Fruit fly (Drosophila melanogaster) whole organism, embryonic: Measurements from ENCODE around the gene AP-1-2beta.

Experiments
- BEAF-32 ChIP-seq: fragments of 200-800 bp; sonication (Bioruptor generic); optimal IDR thresholded peaks from 3 replicates; lab custom pipeline; 2017; ENCODE audit warnings: missing biosample characterization, missing genetic modification characterization, mild to moderate bottlenecking, moderate library complexity, missing genetic modification reagents
- CG1024 ChIP-seq: fragments of 200-800 bp; sonication (Bioruptor generic); IDR thresholded peaks from 2 replicates; pipeline ENCODE4 v1.3.6; 2022; ENCODE audit warnings: missing biosample characterization, missing genetic modification characterization
- CG11560 ChIP-seq: fragments of 200-800 bp; sonication (Bioruptor generic); IDR thresholded peaks from 3 replicates; pipeline ENCODE4 v1.3.6; 2022; ENCODE audit warnings: missing biosample characterization, missing genetic modification characterization
- CG11723 ChIP-seq: fragments of 200-800 bp; sonication (Bioruptor generic); optimal IDR thresholded peaks from 2 replicates; lab custom pipeline; 2017; ENCODE audit warnings: missing biosample characterization, mild to moderate bottlenecking, missing genetic modification characterization
- CG12769 ChIP-seq: fragments of 200-800 bp; sonication (Bioruptor generic); optimal IDR thresholded peaks from 2 replicates; lab custom pipeline; 2019; ENCODE audit warnings: missing biosample characterization, mild to moderate bottlenecking, missing genetic modification characterization, moderate library complexity
- CG13894 ChIP-seq: fragments of 200-800 bp; sonication (Bioruptor generic); optimal IDR thresholded peaks from 3 replicates; lab custom pipeline; 2018; ENCODE audit warnings: missing biosample characterization, mild to moderate bottlenecking, missing genetic modification characterization, moderate library complexity
- CG14014 ChIP-seq: fragments of 200-800 bp; sonication (Bioruptor generic); IDR thresholded peaks from 2 replicates; pipeline ENCODE4 v1.3.6; 2022; ENCODE audit warnings: missing biosample characterization, missing genetic modification characterization
- CG15479 ChIP-seq: fragments of 200-800 bp; sonication (Bioruptor generic); optimal IDR thresholded peaks from 3 replicates; lab custom pipeline; 2019; ENCODE audit warnings: missing biosample characterization, mild to moderate bottlenecking, missing genetic modification characterization, moderate library complexity
- CG15514 ChIP-seq: fragments of 200-800 bp; sonication (Bioruptor generic); optimal IDR thresholded peaks from 3 replicates; lab custom pipeline; 2017; ENCODE audit warnings: missing biosample characterization, missing genetic modification characterization, mild to moderate bottlenecking, moderate library complexity, missing genetic modification reagents
- CG16815 ChIP-seq: fragments of 200-800 bp; sonication (Bioruptor generic); optimal IDR thresholded peaks from 3 replicates; lab custom pipeline; 2017; ENCODE audit warnings: missing biosample characterization, mild to moderate bottlenecking, missing genetic modification characterization
- CG18619 ChIP-seq: fragments of 200-800 bp; sonication (Bioruptor generic); optimal IDR thresholded peaks from 3 replicates; lab custom pipeline; 2017; ENCODE audit warnings: missing biosample characterization, mild to moderate bottlenecking, missing genetic modification characterization
- CG18764 ChIP-seq: fragments of 200-800 bp; sonication (Bioruptor generic); optimal IDR thresholded peaks from 3 replicates; lab custom pipeline; 2016; ENCODE audit warnings: missing biosample characterization, missing genetic modification characterization
- CG34376 ChIP-seq: fragments of 200-800 bp; sonication (Bioruptor generic); optimal IDR thresholded peaks from 2 replicates; lab custom pipeline; 2018; ENCODE audit warnings: missing biosample characterization, mild to moderate bottlenecking, missing genetic modification characterization
- CG4707 ChIP-seq: fragments of 200-800 bp; sonication (Bioruptor generic); optimal IDR thresholded peaks from 2 replicates; lab custom pipeline; 2018; ENCODE audit warnings: missing biosample characterization, mild to moderate bottlenecking, missing genetic modification characterization, moderate library complexity
- CG5180 ChIP-seq: fragments of 200-800 bp; sonication (Bioruptor generic); optimal IDR thresholded peaks from 3 replicates; lab custom pipeline; 2017; ENCODE audit warnings: missing biosample characterization, missing genetic modification characterization, mild to moderate bottlenecking, moderate library complexity, missing genetic modification reagents
- CG8089 ChIP-seq: fragments of 200-800 bp; sonication (Bioruptor generic); optimal IDR thresholded peaks from 3 replicates; lab custom pipeline; 2016; ENCODE audit warnings: missing biosample characterization, missing genetic modification characterization
- Dll ChIP-seq: fragments of 200-800 bp; sonication (Bioruptor generic); IDR thresholded peaks from 4 replicates; pipeline ENCODE4 v1.3.6; 2022; ENCODE audit warnings: missing biosample characterization, missing genetic modification characterization; ENCODE audit not compliant: partially characterized antibody
- Dref ChIP-seq: fragments of 200-800 bp; sonication (Bioruptor generic); IDR thresholded peaks from 2 replicates; pipeline ENCODE4 v1.3.6; 2022; ENCODE audit warnings: missing biosample characterization, missing genetic modification characterization
- Ets97D ChIP-seq: fragments of 200-800 bp; sonication (Bioruptor generic); optimal IDR thresholded peaks from 3 replicates; lab custom pipeline; 2016; ENCODE audit warnings: missing biosample characterization, missing genetic modification characterization
- Hmx ChIP-seq: fragments of 200-800 bp; sonication (Bioruptor generic); optimal IDR thresholded peaks from 2 replicates; lab custom pipeline; 2016; ENCODE audit warnings: missing biosample characterization, missing genetic modification characterization
- Hr3 ChIP-seq: fragments of 200-800 bp; sonication (Bioruptor generic); optimal IDR thresholded peaks from 3 replicates; lab custom pipeline; 2016; ENCODE audit warnings: missing biosample characterization, missing genetic modification characterization
- Lhr ChIP-seq: fragments of 200-800 bp; sonication (Bioruptor generic); optimal IDR thresholded peaks from 3 replicates; lab custom pipeline; 2017; ENCODE audit warnings: mild to moderate bottlenecking, missing biosample characterization, missing genetic modification reagents, missing genetic modification characterization
- Meics ChIP-seq: fragments of 200-800 bp; sonication (Bioruptor generic); optimal IDR thresholded peaks from 2 replicates; lab custom pipeline; 2017; ENCODE audit warnings: missing biosample characterization, mild to moderate bottlenecking, missing genetic modification characterization
- Myb ChIP-seq: fragments of 200-800 bp; sonication (Bioruptor generic); optimal IDR thresholded peaks from 2 replicates; lab custom pipeline; 2016; ENCODE audit warnings: missing biosample characterization, missing genetic modification characterization
- Stat92E ChIP-seq, 3 experiments: fragments of >200 bp in 2 of 3; fragments of 200-800 bp in 1 of 3; sonication (Bioruptor generic) in 1 of 3; optimal IDR thresholded peaks; 2 replicates each; lab custom pipeline; 2017 to 2019; ENCODE audit warnings: missing biosample characterization in 3 of 3, missing genetic modification characterization in 3 of 3, mild to moderate bottlenecking in 1 of 3, moderate library complexity in 1 of 3
- YL-1 ChIP-seq: fragments of 200-800 bp; sonication (Bioruptor generic); optimal IDR thresholded peaks from 3 replicates; lab custom pipeline; 2017; ENCODE audit warnings: missing biosample characterization, mild to moderate bottlenecking, missing genetic modification characterization
- ac ChIP-seq: fragments of 200-800 bp; sonication (Bioruptor generic); optimal IDR thresholded peaks from 3 replicates; lab custom pipeline; 2017; ENCODE audit warnings: missing biosample characterization, mild to moderate bottlenecking, missing genetic modification characterization
- aop ChIP-seq: fragments of 200-800 bp; sonication (Bioruptor generic); IDR thresholded peaks from 2 replicates; pipeline ENCODE4 v1.3.6; 2022; ENCODE audit warnings: missing biosample characterization, missing genetic modification characterization
- ash1 ChIP-seq: fragments of 200-800 bp; sonication (Bioruptor generic); optimal IDR thresholded peaks from 2 replicates; lab custom pipeline; 2018; ENCODE audit warnings: missing biosample characterization, mild to moderate bottlenecking, missing genetic modification characterization
- az2 ChIP-seq: fragments of 200-800 bp; sonication (Bioruptor generic); optimal IDR thresholded peaks from 3 replicates; lab custom pipeline; 2016; ENCODE audit warnings: missing biosample characterization, missing genetic modification characterization
- bigmax ChIP-seq: fragments of 200-800 bp; sonication (Bioruptor generic); optimal IDR thresholded peaks from 2 replicates; lab custom pipeline; 2018; ENCODE audit warnings: missing biosample characterization, mild to moderate bottlenecking, missing genetic modification characterization
- br ChIP-seq: fragments of >200 bp; optimal IDR thresholded peaks from 2 replicates; lab custom pipeline; 2017
- cg ChIP-seq: fragments of 200-800 bp; sonication (Bioruptor generic); optimal IDR thresholded peaks from 3 replicates; lab custom pipeline; 2019; ENCODE audit warnings: missing biosample characterization, mild to moderate bottlenecking, missing genetic modification characterization, moderate library complexity
- crol ChIP-seq: fragments of 200-800 bp; sonication (Bioruptor generic); IDR thresholded peaks from 2 replicates; pipeline ENCODE4 v1.3.6; 2022; ENCODE audit warnings: missing biosample characterization, missing genetic modification characterization
- dmrt11E ChIP-seq: fragments of 200-800 bp; sonication (Bioruptor generic); optimal IDR thresholded peaks from 3 replicates; lab custom pipeline; 2018; ENCODE audit warnings: missing biosample characterization, mild to moderate bottlenecking, missing genetic modification characterization, moderate library complexity
- esg ChIP-seq: fragments of 200-800 bp; sonication (Bioruptor generic); conservative IDR thresholded peaks from 2 replicates; pipeline ENCODE4 v1.3.6; 2022; ENCODE audit warnings: missing biosample characterization, missing genetic modification characterization
- gcm ChIP-seq: fragments of 200-800 bp; sonication (Bioruptor generic); optimal IDR thresholded peaks from 2 replicates; lab custom pipeline; 2019; ENCODE audit warnings: missing biosample characterization, mild to moderate bottlenecking, missing genetic modification characterization, moderate library complexity
- gsb ChIP-seq: fragments of 200-800 bp; sonication (Bioruptor generic); IDR thresholded peaks from 2 replicates; pipeline ENCODE4 v1.3.6; 2022; ENCODE audit warnings: missing biosample characterization, missing genetic modification characterization
- gsb-n ChIP-seq: fragments of 200-800 bp; sonication (Bioruptor generic); optimal IDR thresholded peaks from 3 replicates; lab custom pipeline; 2018; ENCODE audit warnings: missing biosample characterization, mild to moderate bottlenecking, missing genetic modification characterization
- ham ChIP-seq: fragments of 200-800 bp; sonication (Bioruptor generic); IDR thresholded peaks from 2 replicates; pipeline ENCODE4 v1.3.6; 2022; ENCODE audit warnings: missing biosample characterization, missing genetic modification characterization
- insv ChIP-seq, 2 experiments: fragments of 200-800 bp; sonication (Bioruptor generic); optimal IDR thresholded peaks; 3 replicates each; lab custom pipeline; 2016 to 2018; ENCODE audit warnings: missing biosample characterization in 2 of 2, missing genetic modification characterization in 2 of 2
- kah ChIP-seq: fragments of 200-800 bp; sonication (Bioruptor generic); optimal IDR thresholded peaks from 2 replicates; lab custom pipeline; 2018; ENCODE audit warnings: missing biosample characterization, mild to moderate bottlenecking, missing genetic modification characterization
- knrl ChIP-seq: fragments of 200-800 bp; sonication (Bioruptor generic); IDR thresholded peaks from 3 replicates; pipeline ENCODE4 v1.3.6; 2022; ENCODE audit warnings: missing biosample characterization, missing genetic modification characterization; ENCODE audit not compliant: partially characterized antibody
- luna ChIP-seq: fragments of 200-800 bp; sonication (Bioruptor generic); optimal IDR thresholded peaks from 2 replicates; lab custom pipeline; 2016; ENCODE audit warnings: missing biosample characterization, missing genetic modification characterization
- nerfin-2 ChIP-seq: fragments of 200-800 bp; sonication (Bioruptor generic); IDR thresholded peaks from 2 replicates; pipeline ENCODE4 v1.3.6; 2022; ENCODE audit warnings: missing biosample characterization, missing genetic modification characterization; ENCODE audit not compliant: partially characterized antibody
- so ChIP-seq: fragments of 200-800 bp; sonication (Bioruptor generic); IDR thresholded peaks from 3 replicates; pipeline ENCODE4 v1.3.6; 2022; ENCODE audit warnings: missing biosample characterization, missing genetic modification characterization
- sr ChIP-seq: fragments of 200-800 bp; sonication (Bioruptor generic); IDR thresholded peaks from 3 replicates; pipeline ENCODE4 v1.3.6; 2022; ENCODE audit warnings: missing biosample characterization, missing genetic modification characterization
- stwl ChIP-seq: fragments of 200-800 bp; sonication (Bioruptor generic); optimal IDR thresholded peaks from 3 replicates; lab custom pipeline; 2018; ENCODE audit warnings: missing biosample characterization, mild to moderate bottlenecking, missing genetic modification characterization, moderate library complexity
- sug ChIP-seq: fragments of 200-800 bp; optimal IDR thresholded peaks from 2 replicates; lab custom pipeline; 2019; ENCODE audit warnings: missing biosample characterization, mild to moderate bottlenecking, missing genetic modification characterization, moderate library complexity
- tx ChIP-seq: fragments of 200-800 bp; sonication (Bioruptor generic); optimal IDR thresholded peaks from 2 replicates; lab custom pipeline; 2016; ENCODE audit warnings: missing biosample characterization, missing genetic modification characterization

The AP-1-2beta gene

DNA sequence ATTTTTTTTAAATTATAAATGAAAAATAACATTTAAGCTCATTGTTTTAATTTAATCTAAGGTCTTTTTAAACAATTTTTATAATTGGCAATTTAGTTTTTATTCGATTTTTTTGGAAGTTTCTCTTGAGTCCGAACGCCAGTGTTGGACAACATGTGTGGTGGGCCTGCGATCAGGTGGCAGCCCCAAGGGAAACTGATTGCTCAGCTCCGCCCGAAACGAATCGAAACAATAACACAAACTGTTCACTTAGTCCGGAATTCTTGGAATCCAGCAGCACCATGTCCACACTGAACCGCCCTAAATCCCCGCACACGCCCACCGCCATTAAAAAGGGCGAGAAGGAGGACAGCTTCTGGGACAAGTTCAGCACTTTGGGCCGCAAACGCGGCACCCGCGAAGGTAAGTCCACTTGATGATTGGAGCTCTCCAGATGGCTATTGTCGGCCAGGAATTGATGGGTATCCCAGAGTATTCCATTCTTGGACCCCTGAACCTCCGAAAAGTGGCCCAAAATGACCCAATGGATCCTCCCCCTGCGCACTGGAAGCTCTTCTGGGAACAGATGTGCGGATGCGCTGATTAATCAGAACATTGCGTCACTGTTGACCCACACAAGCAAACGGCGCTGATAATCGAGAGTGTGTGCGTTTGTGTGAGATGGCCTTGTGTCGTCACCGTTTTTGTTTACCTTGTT is 15.3 kb downstream of the AP-1-2beta start, which contains the start of gene parvin (continued):
- TF ChIP-seq Hmx (GFP tag; lab: Kevin White, UChicago) (no peak), CG13894 (tag; lab: Kevin White, UChicago) (no peak), bigmax (GFP tag; lab: Kevin White, UChicago) (no peak), crol (GFP tag; lab: Robert Waterston, UW) (no peak), gsb (no peak), CG34376 (no peak), ac (GFP tag; lab: Kevin White, UChicago) (no peak), aop (GFP tag; lab: Robert Waterston, UW) (no peak), Lhr (GFP tag; lab: Kevin White, UChicago) (no peak), BEAF-32 (GFP tag; lab: Kevin White, UChicago) (peak; percentile 57), nerfin-2 (GFP tag; lab: Robert Waterston, UW) (no peak), Ets97D (peak; percentile 5), CG8089 (no peak), luna (no peak), Myb (GFP tag; lab: Kevin White, UChicago) (no peak), CG16815 (no peak), CG18764 (GFP tag; lab: Kevin White, UChicago) (no peak), dmrt11E (tag; lab: Kevin White, UChicago) (no peak), gsb-n (tag; lab: Kevin White, UChicago) (peak; percentile 51), CG1024 (GFP tag; lab: Robert Waterston, UW) (no peak), CG15514 (GFP tag; lab: Kevin White, UChicago) (peak; percentile 36), CG11723 (no peak), CG15479 (no peak), stwl (tag; lab: Kevin White, UChicago) (peak; percentile 22), Meics (GFP tag; lab: Kevin White, UChicago) (no peak), kah (GFP tag; lab: Kevin White, UChicago) (no peak), gcm (GFP tag; lab: Kevin White, UChicago) (no peak), Hr3 (no peak), CG12769 (tag; lab: Kevin White, UChicago) (peak; percentile 43), CG14014 (GFP tag; lab: Robert Waterston, UW) (no peak), sug (tag; lab: Kevin White, UChicago) (no peak), esg (GFP tag; lab: Robert Waterston, UW) (no peak), ash1 (no peak), CG11560 (tag; lab: Robert Waterston, UW) (peak; percentile 62; the same call in 1 of the 3 replicates), Stat92E (GFP tag; optimal IDR thresholded peaks at IDR 0.05; lab: Kevin White, UChicago) (peak in 1 of 3 experiments; percentile 33), so (GFP tag; lab: Robert Waterston, UW) (no peak), knrl (GFP tag; lab: Robert Waterston, UW) (peak; percentile 37; the same call in 1 of the 3 replicates), br (lab: Kevin White, UChicago) (no peak), insv (GFP tag; optimal IDR thresholded peaks at IDR 0.05; lab: Kevin White, UChicago) (no peak), CG18619 (GFP tag; lab: Kevin White, UChicago) (no peak), Dll (no peak), az2 (GFP tag; lab: Kevin White, UChicago) (no peak), YL-1 (GFP tag; lab: Kevin White, UChicago) (peak; percentile 50), ham (GFP tag; lab: Robert Waterston, UW) (no peak), cg (peak; percentile 82), CG4707 (GFP tag; lab: Kevin White, UChicago) (no peak), tx (GFP tag; lab: Kevin White, UChicago) (peak; percentile 52), sr (GFP tag; lab: Robert Waterston, UW) (no peak), Dref (GFP tag; lab: Robert Waterston, UW) (peak; percentile 45; the same call in 1 of the 2 replicates), CG5180 (GFP tag; lab: Kevin White, UChicago) (no peak)
